Worm (Caenorhabditis elegans) whole organism, L2 larva: ENCODE data around the gene gfm-1.
A peak's percentile ranks its signal among the peaks of the same experiment; 100 is the strongest.
"Not testable (repeated sequence)": the region's sequence is repeated elsewhere in the genome, so short reads cannot be mapped to it uniquely, and the experiment has no call there.

ENCODE experiments used
- C34F6.9 ChIP-seq: fragments of 150-350 bp; optimal IDR thresholded peaks from 2 replicates; lab custom pipeline; 2014; ENCODE audit warnings: missing biosample characterization, missing genetic modification characterization
- F13H6.1 ChIP-seq: sonication (generic microtip); optimal IDR thresholded peaks from 2 replicates; lab custom pipeline; 2016; ENCODE audit warnings: missing genetic modification characterization, missing compliant biosample characterization
- Y55F3AM.14 ChIP-seq: fragments of 200-800 bp; sonication (Bioruptor generic); optimal IDR thresholded peaks from 2 replicates; lab custom pipeline; 2018; ENCODE audit warnings: mild to moderate bottlenecking, missing genetic modification characterization, missing compliant biosample characterization
- alr-1 ChIP-seq: fragments of 150-350 bp; optimal IDR thresholded peaks from 2 replicates; lab custom pipeline; 2014; ENCODE audit warnings: missing biosample characterization, missing genetic modification characterization
- aly-2 ChIP-seq: fragments of 150-350 bp; optimal IDR thresholded peaks from 2 replicates; lab custom pipeline; 2014; ENCODE audit warnings: missing biosample characterization, missing genetic modification characterization
- ama-1 ChIP-seq: fragments of 150-350 bp; optimal IDR thresholded peaks from 2 replicates; lab custom pipeline; 2018; ENCODE audit warnings: inconsistent platforms
- blmp-1 ChIP-seq: sonication (generic microtip); optimal IDR thresholded peaks from 2 replicates; lab custom pipeline; 2017; ENCODE audit warnings: missing genetic modification characterization, mild to moderate bottlenecking, missing compliant biosample characterization, antibody characterized with exemption, moderate library complexity; ENCODE audit not compliant: insufficient read depth
- ceh-16 ChIP-seq: fragments of 150-350 bp; optimal IDR thresholded peaks from 2 replicates; lab custom pipeline; 2014; ENCODE audit warnings: missing biosample characterization, missing genetic modification characterization
- crh-2 ChIP-seq: sonication (generic microtip); optimal IDR thresholded peaks from 2 replicates; lab custom pipeline; 2017; ENCODE audit warnings: missing biosample characterization, missing genetic modification characterization
- elt-3 ChIP-seq: sonication (generic microtip); optimal IDR thresholded peaks from 2 replicates; lab custom pipeline; 2017; ENCODE audit warnings: missing biosample characterization, missing genetic modification characterization
- fos-1 ChIP-seq: fragments of 150-350 bp; optimal IDR thresholded peaks from 2 replicates; lab custom pipeline; 2014; ENCODE audit warnings: missing biosample characterization, missing genetic modification characterization
- gmeb-1 ChIP-seq: fragments of 150-350 bp; optimal IDR thresholded peaks from 2 replicates; lab custom pipeline; 2014; ENCODE audit warnings: missing biosample characterization, missing genetic modification characterization
- lin-11 ChIP-seq: fragments of 150-350 bp; sonication (generic microtip); optimal IDR thresholded peaks from 2 replicates; lab custom pipeline; 2014; ENCODE audit warnings: missing biosample characterization, missing genetic modification characterization, inconsistent platforms, mixed read lengths
- lsy-2 ChIP-seq, 2 experiments: fragments of 150-350 bp in 1 of 2; sonication (generic microtip) in 1 of 2; optimal IDR thresholded peaks; 2 replicates each; lab custom pipeline; 2014 to 2017; ENCODE audit warnings: missing biosample characterization in 2 of 2, missing genetic modification characterization in 2 of 2
- mdl-1 ChIP-seq, 2 experiments: fragments of 150-350 bp in 1 of 2; sonication (generic microtip) in 1 of 2; optimal IDR thresholded peaks; 2 replicates each; lab custom pipeline; 2017; ENCODE audit warnings: missing biosample characterization in 2 of 2, missing genetic modification characterization in 2 of 2
- nhr-10 ChIP-seq: sonication (generic microtip); optimal IDR thresholded peaks from 2 replicates; lab custom pipeline; 2017; ENCODE audit warnings: missing biosample characterization, missing genetic modification characterization
- nhr-11 ChIP-seq: fragments of 150-350 bp; optimal IDR thresholded peaks from 2 replicates; lab custom pipeline; 2014; ENCODE audit warnings: missing biosample characterization, missing genetic modification characterization
- nhr-129 ChIP-seq: fragments of 150-350 bp; optimal IDR thresholded peaks from 2 replicates; lab custom pipeline; 2014; ENCODE audit warnings: missing biosample characterization, missing genetic modification characterization
- nhr-21 ChIP-seq: fragments of 150-350 bp; optimal IDR thresholded peaks from 2 replicates; lab custom pipeline; 2014; ENCODE audit warnings: missing biosample characterization, missing genetic modification characterization
- nhr-6 ChIP-seq: fragments of 150-350 bp; optimal IDR thresholded peaks from 2 replicates; lab custom pipeline; 2014; ENCODE audit warnings: missing biosample characterization, missing genetic modification characterization
- nhr-77 ChIP-seq: fragments of 150-350 bp; optimal IDR thresholded peaks from 2 replicates; lab custom pipeline; 2014; ENCODE audit warnings: missing biosample characterization, missing genetic modification characterization
- peb-1 ChIP-seq: fragments of 150-350 bp; optimal IDR thresholded peaks from 2 replicates; lab custom pipeline; 2014; ENCODE audit warnings: missing biosample characterization, missing genetic modification characterization
- sem-4 ChIP-seq: fragments of 150-350 bp; optimal IDR thresholded peaks from 2 replicates; lab custom pipeline; 2014; ENCODE audit warnings: missing biosample characterization, missing genetic modification reagents, missing genetic modification characterization
- sma-3 ChIP-seq: sonication (generic microtip); optimal IDR thresholded peaks from 2 replicates; lab custom pipeline; 2016; ENCODE audit warnings: missing genetic modification reagents, missing genetic modification characterization, missing compliant biosample characterization
- sma-9 ChIP-seq, 2 experiments: fragments of 150-350 bp in 1 of 2; sonication (generic microtip) in 1 of 2; optimal IDR thresholded peaks; 2 replicates each; lab custom pipeline; 2014 to 2016; ENCODE audit warnings: missing genetic modification characterization in 2 of 2, mild to moderate bottlenecking in 1 of 2, missing biosample characterization in 1 of 2, missing compliant biosample characterization in 1 of 2, missing genetic modification reagents in 1 of 2, moderate library complexity in 1 of 2
- unc-55 ChIP-seq: fragments of 150-350 bp; sonication (generic microtip); optimal IDR thresholded peaks from 3 replicates; lab custom pipeline; 2014; ENCODE audit warnings: missing biosample characterization, missing genetic modification reagents, missing genetic modification characterization
- zag-1 ChIP-seq: fragments of 150-350 bp; optimal IDR thresholded peaks from 2 replicates; lab custom pipeline; 2014; ENCODE audit warnings: missing biosample characterization, missing genetic modification characterization
- ztf-1 ChIP-seq: fragments of 200-800 bp; sonication (Bioruptor generic); conservative IDR thresholded peaks from 2 replicates; pipeline ENCODE4 v1.3.6; 2022; ENCODE audit warnings: missing genetic modification characterization, missing compliant biosample characterization

Gene gfm-1

ce11 chrII:13076301-13076916, 40.9 kb upstream of the gfm-1 start:
- no peak for TF ChIP-seq sem-4 (tag; lab: Kevin White, UChicago)
- TF ChIP-seq aly-2 (tag; lab: Kevin White, UChicago): no peak
- no peak for TF ChIP-seq alr-1 (tag; lab: Kevin White, UChicago)
- peak; percentile 48 for TF ChIP-seq fos-1 (tag; lab: Kevin White, UChicago)
- TF ChIP-seq sma-9 (GFP tag; optimal IDR thresholded peaks at IDR 0.05; lab: Kevin White, UChicago): peak; percentile 26
- TF ChIP-seq sma-9 (tag; optimal IDR thresholded peaks at IDR 0.05; lab: Kevin White, UChicago): no peak
- TF ChIP-seq F13H6.1: no peak
- TF ChIP-seq crh-2 (tag; lab: Kevin White, UChicago): no peak

ce11 chrII:13077746-13078145, 39.5 kb upstream of the gfm-1 start:
- TF ChIP-seq fos-1 (tag; lab: Kevin White, UChicago): peak; percentile 31
- TF ChIP-seq sma-9 (GFP tag; optimal IDR thresholded peaks at IDR 0.05; lab: Kevin White, UChicago): peak; percentile 82
- no peak for TF ChIP-seq sma-9 (tag; optimal IDR thresholded peaks at IDR 0.05; lab: Kevin White, UChicago)
- TF ChIP-seq crh-2 (tag; lab: Kevin White, UChicago): peak; percentile 70
- TF ChIP-seq lsy-2 (tag; optimal IDR thresholded peaks at IDR 0.05; lab: Kevin White, UChicago): no peak
- TF ChIP-seq gmeb-1 (tag; lab: Kevin White, UChicago): peak; percentile 34
- peak; percentile 25 for TF ChIP-seq sma-3 (GFP tag; lab: Kevin White, UChicago)
- peak; percentile 57 for TF ChIP-seq F13H6.1
- TF ChIP-seq nhr-11 (tag; lab: Kevin White, UChicago): no peak

ce11 chrII:13078848-13079428, 38.3 kb upstream of the gfm-1 start, which contains the start of gene F42G4.6:
Gene F42G4.6 (plus strand): TSS chrII:13079378.
- TF ChIP-seq zag-1 (tag; lab: Kevin White, UChicago) (no peak), C34F6.9 (tag; lab: Kevin White, UChicago) (no peak), fos-1 (tag; lab: Kevin White, UChicago) (peak; percentile 74), sma-9 (GFP tag; optimal IDR thresholded peaks at IDR 0.05; lab: Kevin White, UChicago) (peak; percentile 12), sma-9 (tag; optimal IDR thresholded peaks at IDR 0.05; lab: Kevin White, UChicago) (no peak), gmeb-1 (tag; lab: Kevin White, UChicago) (peak; percentile 49), crh-2 (tag; lab: Kevin White, UChicago) (peak; percentile 26)

- TF ChIP-seq sem-4 (tag; lab: Kevin White, UChicago); mdl-1 (tag; optimal IDR thresholded peaks at IDR 0.05; lab: Kevin White, UChicago); elt-3: not testable (repeated sequence)
Observed at ce11 chrII:13080607-13081006, 36.7 kb upstream of the gfm-1 start, which contains the start of gene Y81G3A.2. Gene Y81G3A.2 (plus strand): TSS chrII:13080907.

- not testable (repeated sequence) for TF ChIP-seq elt-3; aly-2 (tag; lab: Kevin White, UChicago); Y55F3AM.14 (GFP tag; lab: Kevin White, UChicago)
- TF ChIP-seq, all 48 proteins: peak for 0; not testable (repeated sequence) for 48
Observed at ce11 chrII:13082403-13082802, 34.9 kb upstream of the gfm-1 start, which contains the start of gene Y81G3A.6. Gene Y81G3A.6 (minus strand): TSS chrII:13082503.

ce11 chrII:13083752-13084214, 33.5 kb upstream of the gfm-1 start, which contains the start of the genes Y81G3A.1 and gcn-2:
Gene Y81G3A.1 (minus strand): TSS chrII:13083926.
Gene gcn-2 (plus strand): TSS chrII:13084164.
- peak; percentile 29 for TF ChIP-seq sma-3 (GFP tag; lab: Kevin White, UChicago)
- TF ChIP-seq peb-1 (tag; lab: Kevin White, UChicago): no peak
- no peak for TF ChIP-seq blmp-1 (tag; lab: Kevin White, UChicago)
- no peak for TF ChIP-seq nhr-77
- peak; percentile 46 for TF ChIP-seq nhr-129 (tag; lab: Kevin White, UChicago)
- peak; percentile 36 for TF ChIP-seq ceh-16 (tag; lab: Kevin White, UChicago)
- TF ChIP-seq ama-1: no peak
- TF ChIP-seq ztf-1 (GFP tag; lab: Robert Waterston, UW): no peak
- no peak for TF ChIP-seq C34F6.9 (tag; lab: Kevin White, UChicago)
- no peak for TF ChIP-seq nhr-10 (tag; lab: Kevin White, UChicago)
- TF ChIP-seq nhr-11 (tag; lab: Kevin White, UChicago): no peak
- TF ChIP-seq unc-55: peak; percentile 70
- peak; percentile 10 for TF ChIP-seq fos-1 (tag; lab: Kevin White, UChicago)
- peak; percentile 19 for TF ChIP-seq lin-11
- peak; percentile 0 for TF ChIP-seq nhr-21 (tag; lab: Kevin White, UChicago)
- TF ChIP-seq sma-9 (GFP tag; optimal IDR thresholded peaks at IDR 0.05; lab: Kevin White, UChicago): peak; percentile 52
- TF ChIP-seq sma-9 (tag; optimal IDR thresholded peaks at IDR 0.05; lab: Kevin White, UChicago): no peak
- TF ChIP-seq crh-2 (tag; lab: Kevin White, UChicago): peak; percentile 46
- peak; percentile 96 for TF ChIP-seq gmeb-1 (tag; lab: Kevin White, UChicago)
- TF ChIP-seq lsy-2 (tag; optimal IDR thresholded peaks at IDR 0.05; lab: Kevin White, UChicago): peak in 1 of 2 experiments; percentile 46
- no peak for TF ChIP-seq nhr-6
